Fruit fly (Drosophila melanogaster) whole organism, embryonic: Measurements from ENCODE around the gene Kal1.

Experiments
- Atf3 ChIP-seq: fragments of 200-800 bp; sonication (Bioruptor generic); optimal IDR thresholded peaks from 3 replicates; lab custom pipeline; 2016; ENCODE audit warnings: missing biosample characterization, missing genetic modification characterization
- CG10267 ChIP-seq: fragments of 200-800 bp; sonication (Bioruptor generic); optimal IDR thresholded peaks from 2 replicates; lab custom pipeline; 2018; ENCODE audit warnings: missing biosample characterization, mild to moderate bottlenecking, missing genetic modification characterization, moderate library complexity
- CG10959 ChIP-seq: fragments of 200-800 bp; sonication (Bioruptor generic); IDR thresholded peaks from 2 replicates; pipeline ENCODE4 v1.3.6; 2022; ENCODE audit warnings: missing biosample characterization, missing genetic modification characterization
- CG11398 ChIP-seq: fragments of 200-800 bp; sonication (Bioruptor generic); optimal IDR thresholded peaks from 2 replicates; lab custom pipeline; 2016; ENCODE audit warnings: missing biosample characterization, missing genetic modification characterization
- CG12155 ChIP-seq: fragments of 200-800 bp; sonication (Bioruptor generic); optimal IDR thresholded peaks from 3 replicates; lab custom pipeline; 2016; ENCODE audit warnings: missing biosample characterization, missing genetic modification characterization
- CG1529 ChIP-seq: fragments of 200-800 bp; sonication (Bioruptor generic); optimal IDR thresholded peaks from 3 replicates; lab custom pipeline; 2018; ENCODE audit warnings: missing biosample characterization, missing genetic modification characterization
- CG15514 ChIP-seq: fragments of 200-800 bp; sonication (Bioruptor generic); optimal IDR thresholded peaks from 3 replicates; lab custom pipeline; 2017; ENCODE audit warnings: missing biosample characterization, missing genetic modification characterization, mild to moderate bottlenecking, moderate library complexity, missing genetic modification reagents
- CG15601 ChIP-seq: fragments of 200-800 bp; sonication (Bioruptor generic); optimal IDR thresholded peaks from 3 replicates; lab custom pipeline; 2019; ENCODE audit warnings: missing biosample characterization, mild to moderate bottlenecking, missing genetic modification characterization, moderate library complexity
- CG1603 ChIP-seq: fragments of 200-800 bp; sonication (Bioruptor generic); optimal IDR thresholded peaks from 2 replicates; lab custom pipeline; 2019; ENCODE audit warnings: missing biosample characterization, mild to moderate bottlenecking, missing genetic modification characterization, moderate library complexity
- CG17328 ChIP-seq: fragments of 200-800 bp; sonication (Bioruptor generic); IDR thresholded peaks from 2 replicates; pipeline ENCODE4 v1.3.6; 2022; ENCODE audit warnings: missing biosample characterization, missing genetic modification characterization
- CG1792 ChIP-seq: fragments of 200-800 bp; sonication (Bioruptor generic); optimal IDR thresholded peaks from 2 replicates; lab custom pipeline; 2016; ENCODE audit warnings: missing biosample characterization, missing genetic modification characterization
- CG18764 ChIP-seq: fragments of 200-800 bp; sonication (Bioruptor generic); optimal IDR thresholded peaks from 3 replicates; lab custom pipeline; 2016; ENCODE audit warnings: missing biosample characterization, missing genetic modification characterization
- CG2199 ChIP-seq: fragments of 200-800 bp; sonication (Bioruptor generic); IDR thresholded peaks from 3 replicates; pipeline ENCODE4 v1.3.6; 2022; ENCODE audit warnings: missing biosample characterization, missing genetic modification characterization
- CG2678 ChIP-seq: fragments of 200-800 bp; sonication (Bioruptor generic); optimal IDR thresholded peaks from 3 replicates; lab custom pipeline; 2019; ENCODE audit warnings: missing biosample characterization, mild to moderate bottlenecking, missing genetic modification characterization, moderate library complexity
- CG3407 ChIP-seq: fragments of 200-800 bp; sonication (Bioruptor generic); optimal IDR thresholded peaks from 2 replicates; lab custom pipeline; 2018; ENCODE audit warnings: missing biosample characterization, mild to moderate bottlenecking, missing genetic modification characterization
- CG34224 ChIP-seq: fragments of 200-800 bp; sonication (Bioruptor generic); IDR thresholded peaks from 3 replicates; pipeline ENCODE4 v1.3.6; 2022; ENCODE audit warnings: missing biosample characterization, missing genetic modification characterization; ENCODE audit not compliant: partially characterized antibody
- CG4730 ChIP-seq: fragments of 200-800 bp; sonication (Bioruptor generic); IDR thresholded peaks from 2 replicates; pipeline ENCODE4 v1.3.6; 2022; ENCODE audit warnings: missing biosample characterization, missing genetic modification characterization
- CG8281 ChIP-seq: fragments of 200-800 bp; sonication (Bioruptor generic); optimal IDR thresholded peaks from 2 replicates; lab custom pipeline; 2018; ENCODE audit warnings: missing biosample characterization, mild to moderate bottlenecking, missing genetic modification characterization, moderate library complexity
- CG8388 ChIP-seq: fragments of 200-800 bp; sonication (Bioruptor generic); optimal IDR thresholded peaks from 2 replicates; lab custom pipeline; 2019; ENCODE audit warnings: missing biosample characterization, mild to moderate bottlenecking, missing genetic modification characterization, moderate library complexity
- Camta ChIP-seq: fragments of 200-800 bp; sonication (Bioruptor generic); optimal IDR thresholded peaks from 2 replicates; lab custom pipeline; 2016; ENCODE audit warnings: missing biosample characterization, missing genetic modification characterization
- CrebB ChIP-seq: fragments of 200-800 bp; sonication (Bioruptor generic); optimal IDR thresholded peaks from 3 replicates; lab custom pipeline; 2018; ENCODE audit warnings: missing biosample characterization, mild to moderate bottlenecking, missing genetic modification characterization
- E2f2 ChIP-seq: fragments of 200-800 bp; sonication (Bioruptor generic); IDR thresholded peaks from 2 replicates; pipeline ENCODE4 v1.3.6; 2022; ENCODE audit warnings: missing biosample characterization, missing genetic modification characterization
- ERR ChIP-seq: fragments of 200-800 bp; sonication (Bioruptor generic); optimal IDR thresholded peaks from 2 replicates; lab custom pipeline; 2016; ENCODE audit warnings: missing biosample characterization, missing genetic modification characterization
- H15 ChIP-seq: fragments of 200-800 bp; sonication (Bioruptor generic); IDR thresholded peaks from 3 replicates; pipeline ENCODE4 v1.3.6; 2022; ENCODE audit warnings: missing biosample characterization, missing genetic modification characterization
- Hr3 ChIP-seq: fragments of 200-800 bp; sonication (Bioruptor generic); optimal IDR thresholded peaks from 3 replicates; lab custom pipeline; 2016; ENCODE audit warnings: missing biosample characterization, missing genetic modification characterization
- Jarid2 ChIP-seq: fragments of 200-800 bp; sonication (Bioruptor generic); optimal IDR thresholded peaks from 3 replicates; lab custom pipeline; 2017; ENCODE audit warnings: mild to moderate bottlenecking, missing biosample characterization, missing genetic modification reagents, missing genetic modification characterization
- Meics ChIP-seq: fragments of 200-800 bp; sonication (Bioruptor generic); optimal IDR thresholded peaks from 2 replicates; lab custom pipeline; 2017; ENCODE audit warnings: missing biosample characterization, mild to moderate bottlenecking, missing genetic modification characterization
- Nf-YA ChIP-seq: fragments of 200-800 bp; sonication (Bioruptor generic); IDR thresholded peaks from 2 replicates; pipeline ENCODE4 v1.3.6; 2022; ENCODE audit warnings: missing biosample characterization, missing genetic modification characterization
- Oaz ChIP-seq: fragments of 200-800 bp; sonication (Bioruptor generic); IDR thresholded peaks from 2 replicates; pipeline ENCODE4 v1.3.6; 2022; ENCODE audit warnings: missing biosample characterization, missing genetic modification characterization
- Scr ChIP-seq: fragments of 200-800 bp; sonication (Bioruptor generic); IDR thresholded peaks from 2 replicates; pipeline ENCODE4 v1.3.6; 2022; ENCODE audit warnings: missing biosample characterization, missing genetic modification characterization; ENCODE audit not compliant: partially characterized antibody
- TFAM ChIP-seq: fragments of 200-800 bp; sonication (Bioruptor generic); optimal IDR thresholded peaks from 2 replicates; lab custom pipeline; 2017; ENCODE audit warnings: missing biosample characterization, missing genetic modification characterization, inconsistent platforms
- Usf ChIP-seq: fragments of 200-800 bp; sonication (Bioruptor generic); optimal IDR thresholded peaks from 2 replicates; lab custom pipeline; 2017; ENCODE audit warnings: missing genotype, missing biosample characterization, missing genetic modification characterization
- amos ChIP-seq: fragments of 200-800 bp; sonication (Bioruptor generic); IDR thresholded peaks from 2 replicates; pipeline ENCODE4 v1.3.6; 2022; ENCODE audit warnings: missing biosample characterization, missing genetic modification characterization; ENCODE audit not compliant: partially characterized antibody
- ems ChIP-seq: fragments of 200-800 bp; sonication (Bioruptor generic); optimal IDR thresholded peaks from 3 replicates; lab custom pipeline; 2016; ENCODE audit warnings: missing biosample characterization, missing genetic modification characterization
- eve ChIP-seq, 2 experiments: fragments of >200 bp; optimal IDR thresholded peaks; 2 replicates each; lab custom pipeline; 2017; ENCODE audit warnings: missing biosample characterization in 2 of 2, missing genetic modification characterization in 2 of 2
- ftz-f1 ChIP-seq: fragments of 200-800 bp; sonication (Bioruptor generic); optimal IDR thresholded peaks from 2 replicates; lab custom pipeline; 2016; ENCODE audit warnings: missing biosample characterization, missing genetic modification characterization
- fu2 ChIP-seq: fragments of 200-800 bp; sonication (Bioruptor generic); optimal IDR thresholded peaks from 2 replicates; lab custom pipeline; 2016; ENCODE audit warnings: missing biosample characterization, missing genetic modification characterization
- grn ChIP-seq: fragments of 200-800 bp; sonication (Bioruptor generic); optimal IDR thresholded peaks from 3 replicates; lab custom pipeline; 2017; ENCODE audit warnings: missing biosample characterization, missing genetic modification characterization
- gsb-n ChIP-seq: fragments of 200-800 bp; sonication (Bioruptor generic); optimal IDR thresholded peaks from 3 replicates; lab custom pipeline; 2018; ENCODE audit warnings: missing biosample characterization, mild to moderate bottlenecking, missing genetic modification characterization
- hb ChIP-seq: fragments of 200-800 bp; sonication (Bioruptor generic); IDR thresholded peaks from 3 replicates; pipeline ENCODE4 v1.3.6; 2022; ENCODE audit warnings: missing biosample characterization, missing genetic modification characterization; ENCODE audit not compliant: partially characterized antibody
- jumu ChIP-seq: fragments of 200-800 bp; sonication (Bioruptor generic); optimal IDR thresholded peaks from 3 replicates; lab custom pipeline; 2016; ENCODE audit warnings: missing biosample characterization, missing genetic modification characterization
- luna ChIP-seq: fragments of 200-800 bp; sonication (Bioruptor generic); optimal IDR thresholded peaks from 2 replicates; lab custom pipeline; 2016; ENCODE audit warnings: missing biosample characterization, missing genetic modification characterization
- maf-S ChIP-seq: fragments of 200-800 bp; sonication (Bioruptor generic); optimal IDR thresholded peaks from 2 replicates; lab custom pipeline; 2016; ENCODE audit warnings: missing biosample characterization, missing genetic modification characterization
- otp ChIP-seq: fragments of 200-800 bp; sonication (Bioruptor generic); IDR thresholded peaks from 3 replicates; pipeline ENCODE4, ENCODE4 v1.3.6; 2022; ENCODE audit warnings: missing biosample characterization, missing genetic modification characterization
- p53 ChIP-seq: fragments of 200-800 bp; sonication (Bioruptor generic); optimal IDR thresholded peaks from 2 replicates; lab custom pipeline; 2016; ENCODE audit warnings: missing biosample characterization, missing genetic modification characterization
- ro ChIP-seq: fragments of 200-800 bp; sonication (Bioruptor generic); IDR thresholded peaks from 2 replicates; pipeline ENCODE4 v1.3.6; 2022; ENCODE audit warnings: missing biosample characterization, missing genetic modification characterization
- scrt ChIP-seq: fragments of 200-800 bp; sonication (Bioruptor generic); optimal IDR thresholded peaks from 2 replicates; lab custom pipeline; 2018; ENCODE audit warnings: missing biosample characterization, mild to moderate bottlenecking, missing genetic modification characterization, moderate library complexity
- sima ChIP-seq: fragments of 200-800 bp; sonication (Bioruptor generic); optimal IDR thresholded peaks from 2 replicates; lab custom pipeline; 2016; ENCODE audit warnings: missing biosample characterization, missing genetic modification characterization

The Kal1 gene

dm6 chr3R:24099039-24100026 lies 41.9 kb upstream of the Kal1 start (continued):
- TF ChIP-seq CG2678 (tag; lab: Kevin White, UChicago): peak; percentile 79
- peak; percentile 23 for TF ChIP-seq sima
- TF ChIP-seq CG10267 (tag; lab: Kevin White, UChicago): peak; percentile 59
- TF ChIP-seq Camta (GFP tag; lab: Kevin White, UChicago): peak; percentile 84
- TF ChIP-seq CG8281 (tag; lab: Kevin White, UChicago): peak; percentile 23
- peak; percentile 44 for TF ChIP-seq luna (GFP tag; lab: Kevin White, UChicago)
- peak; percentile 34 for TF ChIP-seq Usf (GFP tag; lab: Kevin White, UChicago)
- no peak for TF ChIP-seq Scr (GFP tag; lab: Robert Waterston, UW)
- peak; percentile 60; the same call in 1 of the 2 replicates for TF ChIP-seq Oaz (GFP tag; lab: Robert Waterston, UW)
- peak; percentile 69 for TF ChIP-seq fu2
- peak; percentile 76 for TF ChIP-seq CG1603 (tag; lab: Kevin White, UChicago)
- peak; percentile 70 for TF ChIP-seq ems (GFP tag; lab: Kevin White, UChicago)
- TF ChIP-seq CG4730 (GFP tag; lab: Robert Waterston, UW): peak; percentile 73
- peak; percentile 58 for TF ChIP-seq CG15601
- peak; percentile 43 for TF ChIP-seq gsb-n (tag; lab: Kevin White, UChicago)
- TF ChIP-seq H15: peak; percentile 86
- TF ChIP-seq CG17328: peak; percentile 74
- TF ChIP-seq Atf3 (GFP tag; lab: Kevin White, UChicago): peak; percentile 58
- TF ChIP-seq hb (GFP tag; lab: Robert Waterston, UW): no peak
- TF ChIP-seq maf-S: peak; percentile 79
- peak; percentile 37 for TF ChIP-seq CrebB (tag; lab: Kevin White, UChicago)
- peak; percentile 71 for TF ChIP-seq jumu (GFP tag; lab: Kevin White, UChicago)
- peak; percentile 60 for TF ChIP-seq CG10959 (GFP tag; lab: Robert Waterston, UW)
- TF ChIP-seq CG12155 (GFP tag; lab: Kevin White, UChicago): peak; percentile 81
- TF ChIP-seq CG1792 (GFP tag; lab: Kevin White, UChicago): peak; percentile 15
- peak; percentile 72 for TF ChIP-seq ERR (GFP tag; lab: Kevin White, UChicago)
- TF ChIP-seq CG18764 (GFP tag; lab: Kevin White, UChicago): peak; percentile 65
- TF ChIP-seq p53: peak; percentile 2
- 0 out of 2 replicates have a peak, but pooled peaks have one; percentile 18 for TF ChIP-seq ro (GFP tag; lab: Robert Waterston, UW)
- peak in 1 of 2 experiments; percentile 56 for TF ChIP-seq eve (GFP tag; optimal IDR thresholded peaks at IDR 0.05; lab: Kevin White, UChicago)
- TF ChIP-seq CG15514 (GFP tag; lab: Kevin White, UChicago): peak; percentile 65
- TF ChIP-seq Jarid2 (GFP tag; lab: Kevin White, UChicago): no peak
- peak; percentile 16 for TF ChIP-seq CG3407 (GFP tag; lab: Kevin White, UChicago)
- 0 out of 3 replicates have a peak, but pooled peaks have one; percentile 29 for TF ChIP-seq CG2199 (GFP tag; lab: Robert Waterston, UW)
- no peak for TF ChIP-seq ftz-f1 (GFP tag; lab: Kevin White, UChicago)
- peak; percentile 71 for TF ChIP-seq CG11398
- TF ChIP-seq otp: peak; percentile 72; the same call in 2 of the 3 replicates
- TF ChIP-seq TFAM (GFP tag; lab: Kevin White, UChicago): no peak
- peak; percentile 47 for TF ChIP-seq grn
- peak; percentile 72 for TF ChIP-seq Hr3
- peak; percentile 76 for TF ChIP-seq Nf-YA (GFP tag; lab: Robert Waterston, UW)
- peak; percentile 60 for TF ChIP-seq scrt (GFP tag; lab: Kevin White, UChicago)
- peak; percentile 17 for TF ChIP-seq CG1529 (GFP tag; lab: Kevin White, UChicago)
- peak; percentile 62 for TF ChIP-seq CG8388
- TF ChIP-seq amos: no peak
- no peak for TF ChIP-seq CG34224 (GFP tag; lab: Robert Waterston, UW)
- peak; percentile 80 for TF ChIP-seq Meics
- peak; percentile 64 for TF ChIP-seq E2f2
